Fruit fly (Drosophila melanogaster) whole organism, embryonic: Measurements from ENCODE around the gene CG3625.

ENCODE experiments used
- Adf1 ChIP-seq: fragments of 200-800 bp; sonication (Bioruptor generic); IDR thresholded peaks from 2 replicates; pipeline ENCODE4 v1.3.6; 2022; ENCODE audit warnings: missing biosample characterization, missing genetic modification characterization
- B-H1 ChIP-seq: fragments of 200-800 bp; sonication (Bioruptor generic); IDR thresholded peaks from 3 replicates; pipeline ENCODE4 v1.3.6; 2022; ENCODE audit warnings: missing biosample characterization, missing genetic modification characterization
- CG10274 ChIP-seq: fragments of 200-800 bp; sonication (Bioruptor generic); optimal IDR thresholded peaks from 3 replicates; lab custom pipeline; 2017; ENCODE audit warnings: missing biosample characterization, mild to moderate bottlenecking, missing genetic modification characterization
- CG10543 ChIP-seq: fragments of 200-800 bp; sonication (Bioruptor generic); optimal IDR thresholded peaks from 3 replicates; lab custom pipeline; 2017; ENCODE audit warnings: missing biosample characterization, mild to moderate bottlenecking, missing genetic modification characterization, moderate library complexity
- CG10654 ChIP-seq: fragments of 200-800 bp; sonication (Bioruptor generic); optimal IDR thresholded peaks from 2 replicates; lab custom pipeline; 2016; ENCODE audit warnings: missing biosample characterization, missing genetic modification characterization
- CG12744 ChIP-seq: fragments of 200-800 bp; sonication (Bioruptor generic); optimal IDR thresholded peaks from 2 replicates; lab custom pipeline; 2016; ENCODE audit warnings: missing biosample characterization, missing genetic modification characterization
- CG17361 ChIP-seq: fragments of 200-800 bp; sonication (Bioruptor generic); IDR thresholded peaks from 3 replicates; pipeline ENCODE4 v1.3.6; 2022; ENCODE audit warnings: missing biosample characterization, missing genetic modification characterization
- CG17568 ChIP-seq: fragments of 200-800 bp; sonication (Bioruptor generic); optimal IDR thresholded peaks from 2 replicates; lab custom pipeline; 2018; ENCODE audit warnings: missing biosample characterization, mild to moderate bottlenecking, missing genetic modification characterization, moderate library complexity
- CG17912 ChIP-seq: fragments of 200-800 bp; sonication (Bioruptor generic); optimal IDR thresholded peaks from 2 replicates; lab custom pipeline; 2018; ENCODE audit warnings: missing biosample characterization, mild to moderate bottlenecking, missing genetic modification characterization
- CG2712 ChIP-seq: fragments of 200-800 bp; optimal IDR thresholded peaks from 3 replicates; lab custom pipeline; 2019; ENCODE audit warnings: missing biosample characterization, mild to moderate bottlenecking, missing genetic modification characterization, moderate library complexity
- CG2889 ChIP-seq: fragments of 200-800 bp; sonication (Bioruptor generic); IDR thresholded peaks from 3 replicates; pipeline ENCODE4 v1.3.6; 2022; ENCODE audit warnings: missing biosample characterization, missing genetic modification characterization
- CG31365 ChIP-seq: fragments of 200-800 bp; sonication (Bioruptor generic); optimal IDR thresholded peaks from 2 replicates; lab custom pipeline; 2018; ENCODE audit warnings: missing biosample characterization, mild to moderate bottlenecking, missing genetic modification characterization
- CG4424 ChIP-seq: fragments of 200-800 bp; sonication (Bioruptor generic); optimal IDR thresholded peaks from 3 replicates; lab custom pipeline; 2016; ENCODE audit warnings: missing biosample characterization, missing genetic modification characterization
- CG5953 ChIP-seq: fragments of 200-800 bp; sonication (Bioruptor generic); IDR thresholded peaks from 2 replicates; pipeline ENCODE4 v1.3.6; 2022; ENCODE audit warnings: missing biosample characterization, missing genetic modification characterization
- CG6765 ChIP-seq: fragments of 200-800 bp; sonication (Bioruptor generic); optimal IDR thresholded peaks from 3 replicates; lab custom pipeline; 2017; ENCODE audit warnings: missing biosample characterization, mild to moderate bottlenecking, missing genetic modification characterization
- CG7271 ChIP-seq: fragments of 200-800 bp; sonication (Bioruptor generic); optimal IDR thresholded peaks from 2 replicates; lab custom pipeline; 2018; ENCODE audit warnings: missing biosample characterization, mild to moderate bottlenecking, missing genetic modification characterization, moderate library complexity
- CG8388 ChIP-seq: fragments of 200-800 bp; sonication (Bioruptor generic); optimal IDR thresholded peaks from 2 replicates; lab custom pipeline; 2019; ENCODE audit warnings: missing biosample characterization, mild to moderate bottlenecking, missing genetic modification characterization, moderate library complexity
- CG8924 ChIP-seq: fragments of 200-800 bp; optimal IDR thresholded peaks from 3 replicates; lab custom pipeline; 2019; ENCODE audit warnings: missing biosample characterization, mild to moderate bottlenecking, missing genetic modification characterization, moderate library complexity
- CG9817 ChIP-seq: fragments of 200-800 bp; sonication (Bioruptor generic); optimal IDR thresholded peaks from 2 replicates; lab custom pipeline; 2018; ENCODE audit warnings: missing biosample characterization, mild to moderate bottlenecking, missing genetic modification characterization, moderate library complexity
- CHES-1-like ChIP-seq: fragments of 200-800 bp; sonication (Bioruptor generic); optimal IDR thresholded peaks from 2 replicates; lab custom pipeline; 2016; ENCODE audit warnings: missing biosample characterization, missing genetic modification characterization
- Chrac-16 ChIP-seq: fragments of 200-800 bp; sonication (Bioruptor generic); optimal IDR thresholded peaks from 3 replicates; lab custom pipeline; 2016; ENCODE audit warnings: missing biosample characterization, missing genetic modification characterization
- Doc2 ChIP-seq: fragments of 200-800 bp; sonication (Bioruptor generic); IDR thresholded peaks from 2 replicates; pipeline ENCODE4 v1.3.6; 2022; ENCODE audit warnings: missing biosample characterization, missing genetic modification characterization
- Dp ChIP-seq: fragments of 200-800 bp; sonication (Bioruptor generic); optimal IDR thresholded peaks from 2 replicates; lab custom pipeline; 2018; ENCODE audit warnings: missing biosample characterization, mild to moderate bottlenecking, missing genetic modification characterization, moderate library complexity
- E2f2 ChIP-seq: fragments of 200-800 bp; sonication (Bioruptor generic); IDR thresholded peaks from 2 replicates; pipeline ENCODE4 v1.3.6; 2022; ENCODE audit warnings: missing biosample characterization, missing genetic modification characterization
- Ets65A ChIP-seq: fragments of 200-800 bp; sonication (Bioruptor generic); peaks from one replicate; lab custom pipeline; 2016; ENCODE audit warnings: missing biosample characterization, missing genetic modification characterization
- HmgD ChIP-seq: fragments of 200-800 bp; sonication (Bioruptor generic); optimal IDR thresholded peaks from 3 replicates; lab custom pipeline; 2016; ENCODE audit warnings: missing biosample characterization, missing genetic modification characterization
- Kr ChIP-seq: fragments of 200-800 bp; sonication (Bioruptor generic); optimal IDR thresholded peaks from 2 replicates; lab custom pipeline; 2017; ENCODE audit warnings: missing biosample characterization, mild to moderate bottlenecking, missing genetic modification characterization
- Med ChIP-seq: fragments of 200-800 bp; sonication (Bioruptor generic); peaks from one replicate; lab custom pipeline; 2016; ENCODE audit warnings: missing biosample characterization, missing genetic modification characterization, mild to moderate bottlenecking, inconsistent platforms, moderate library complexity
- Scr ChIP-seq: fragments of 200-800 bp; sonication (Bioruptor generic); IDR thresholded peaks from 2 replicates; pipeline ENCODE4 v1.3.6; 2022; ENCODE audit warnings: missing biosample characterization, missing genetic modification characterization; ENCODE audit not compliant: partially characterized antibody
- Side ChIP-seq: fragments of 200-800 bp; sonication (Bioruptor generic); optimal IDR thresholded peaks from 2 replicates; lab custom pipeline; 2016; ENCODE audit warnings: missing biosample characterization, missing genetic modification characterization
- Sry-δ ChIP-seq: fragments of 200-800 bp; sonication (Bioruptor generic); optimal IDR thresholded peaks from 2 replicates; lab custom pipeline; 2016; ENCODE audit warnings: missing biosample characterization, missing genetic modification characterization
- abd-A ChIP-seq: fragments of 200-800 bp; sonication (Bioruptor generic); optimal IDR thresholded peaks from 3 replicates; lab custom pipeline; 2019; ENCODE audit warnings: missing biosample characterization, mild to moderate bottlenecking, missing genetic modification characterization, moderate library complexity
- ash1 ChIP-seq: fragments of 200-800 bp; sonication (Bioruptor generic); optimal IDR thresholded peaks from 2 replicates; lab custom pipeline; 2018; ENCODE audit warnings: missing biosample characterization, mild to moderate bottlenecking, missing genetic modification characterization
- az2 ChIP-seq: fragments of 200-800 bp; sonication (Bioruptor generic); optimal IDR thresholded peaks from 3 replicates; lab custom pipeline; 2016; ENCODE audit warnings: missing biosample characterization, missing genetic modification characterization
- chn ChIP-seq: fragments of 200-800 bp; sonication (Bioruptor generic); optimal IDR thresholded peaks from 2 replicates; lab custom pipeline; 2016; ENCODE audit warnings: missing biosample characterization, missing genetic modification characterization
- disco-r ChIP-seq: fragments of 200-800 bp; sonication (Bioruptor generic); optimal IDR thresholded peaks from 2 replicates; lab custom pipeline; 2016; ENCODE audit warnings: missing biosample characterization, missing genetic modification characterization
- en ChIP-seq: fragments of 200-800 bp; sonication (Bioruptor generic); optimal IDR thresholded peaks from 2 replicates; lab custom pipeline; 2016; ENCODE audit warnings: missing biosample characterization, missing genetic modification characterization
- fd102C ChIP-seq: fragments of 200-800 bp; sonication (Bioruptor generic); optimal IDR thresholded peaks from 2 replicates; lab custom pipeline; 2018; ENCODE audit warnings: missing biosample characterization, mild to moderate bottlenecking, missing genetic modification characterization, moderate library complexity
- gt ChIP-seq: fragments of 200-800 bp; sonication (Bioruptor generic); IDR thresholded peaks from 2 replicates; pipeline ENCODE4 v1.3.6; 2022; ENCODE audit warnings: missing biosample characterization, missing genetic modification characterization
- hb ChIP-seq: fragments of 200-800 bp; sonication (Bioruptor generic); IDR thresholded peaks from 3 replicates; pipeline ENCODE4 v1.3.6; 2022; ENCODE audit warnings: missing biosample characterization, missing genetic modification characterization; ENCODE audit not compliant: partially characterized antibody
- psq ChIP-seq: fragments of 200-800 bp; sonication (Bioruptor generic); optimal IDR thresholded peaks from 2 replicates; lab custom pipeline; 2017; ENCODE audit warnings: missing biosample characterization, missing genetic modification characterization
- sna ChIP-seq: fragments of 200-800 bp; sonication (Bioruptor generic); IDR thresholded peaks from 2 replicates; pipeline ENCODE4 v1.3.6; 2022; ENCODE audit warnings: missing biosample characterization, missing genetic modification characterization; ENCODE audit not compliant: partially characterized antibody
- so ChIP-seq: fragments of 200-800 bp; sonication (Bioruptor generic); IDR thresholded peaks from 3 replicates; pipeline ENCODE4 v1.3.6; 2022; ENCODE audit warnings: missing biosample characterization, missing genetic modification characterization
- sr ChIP-seq: fragments of 200-800 bp; sonication (Bioruptor generic); IDR thresholded peaks from 3 replicates; pipeline ENCODE4 v1.3.6; 2022; ENCODE audit warnings: missing biosample characterization, missing genetic modification characterization
- tup ChIP-seq: fragments of 200-800 bp; sonication (Bioruptor generic); optimal IDR thresholded peaks from 2 replicates; lab custom pipeline; 2016; ENCODE audit warnings: missing biosample characterization, mild to moderate bottlenecking, missing genetic modification characterization, moderate library complexity
- wek ChIP-seq: fragments of 200-800 bp; sonication (Bioruptor generic); optimal IDR thresholded peaks from 3 replicates; lab custom pipeline; 2018; ENCODE audit warnings: missing biosample characterization, mild to moderate bottlenecking, missing genetic modification characterization, moderate library complexity
- zen ChIP-seq: fragments of 200-800 bp; sonication (Bioruptor generic); optimal IDR thresholded peaks from 3 replicates; lab custom pipeline; 2018; ENCODE audit warnings: missing biosample characterization, mild to moderate bottlenecking, missing genetic modification characterization, moderate library complexity
- zfh1 ChIP-seq: fragments of 200-800 bp; sonication (Bioruptor generic); IDR thresholded peaks from 3 replicates; pipeline ENCODE4 v1.3.6; 2022; ENCODE audit warnings: missing biosample characterization, missing genetic modification characterization
- zfh2 ChIP-seq: fragments of 200-800 bp; sonication (Bioruptor generic); optimal IDR thresholded peaks from 2 replicates; lab custom pipeline; 2016; ENCODE audit warnings: missing biosample characterization, missing genetic modification characterization

The CG3625 gene

dm6 chr2L:294452-295362 lies 3.1 kb upstream of the CG3625 start, which contains the start of the genes U2af38 and Stip1 (continued):
- TF ChIP-seq Kr (GFP tag; lab: Kevin White, UChicago) (no peak), psq (GFP tag; lab: Kevin White, UChicago) (no peak), Side (GFP tag; lab: Kevin White, UChicago) (no peak), CG4424 (GFP tag; lab: Kevin White, UChicago) (no peak), CG12744 (no peak), Scr (GFP tag; lab: Robert Waterston, UW) (peak; percentile 72), CG9817 (tag; lab: Kevin White, UChicago) (peak; percentile 10), CG10654 (GFP tag; lab: Kevin White, UChicago) (peak; percentile 30), Ets65A (GFP tag; lab: Kevin White, UChicago) (no peak), zfh2 (GFP tag; lab: Kevin White, UChicago) (peak; percentile 6), gt (GFP tag; lab: Robert Waterston, UW) (no peak), chn (GFP tag; lab: Kevin White, UChicago) (peak; percentile 21), CG31365 (tag; lab: Kevin White, UChicago) (no peak), Dp (GFP tag; lab: Kevin White, UChicago) (peak; percentile 34), CG2712 (peak; percentile 48), zen (tag; lab: Kevin White, UChicago) (no peak), Chrac-16 (GFP tag; lab: Kevin White, UChicago) (peak; percentile 2), CG17361 (GFP tag; lab: Robert Waterston, UW) (peak; percentile 58; the same call in 2 of the 3 replicates), CG8924 (tag; lab: Kevin White, UChicago) (peak; percentile 47), en (GFP tag; lab: Kevin White, UChicago) (no peak), B-H1 (GFP tag; lab: Robert Waterston, UW) (no peak), so (GFP tag; lab: Robert Waterston, UW) (no peak), CG7271 (tag; lab: Kevin White, UChicago) (no peak), hb (GFP tag; lab: Robert Waterston, UW) (no peak), E2f2 (GFP tag; lab: Robert Waterston, UW) (peak; percentile 40), CG17912 (no peak), Doc2 (no peak), CG10543 (GFP tag; lab: Kevin White, UChicago) (peak; percentile 66), wek (GFP tag; lab: Kevin White, UChicago) (no peak), CG5953 (GFP tag; lab: Robert Waterston, UW) (no peak), CG17568 (no peak), sr (GFP tag; lab: Robert Waterston, UW) (no peak), disco-r (GFP tag; lab: Kevin White, UChicago) (no peak), ash1 (GFP tag; lab: Kevin White, UChicago) (no peak), CHES-1-like (GFP tag; lab: Kevin White, UChicago) (no peak), abd-A (tag; lab: Kevin White, UChicago) (no peak), CG10274 (GFP tag; lab: Kevin White, UChicago) (no peak), fd102C (GFP tag; lab: Kevin White, UChicago) (no peak), Med (GFP tag; lab: Kevin White, UChicago) (peak; percentile 73), tup (GFP tag; lab: Kevin White, UChicago) (no peak), HmgD (no peak), Adf1 (GFP tag; lab: Robert Waterston, UW) (no peak), Sry-δ (GFP tag; lab: Kevin White, UChicago) (peak; percentile 40), CG2889 (GFP tag; lab: Robert Waterston, UW) (no peak), zfh1 (GFP tag; lab: Robert Waterston, UW) (no peak), CG6765 (GFP tag; lab: Kevin White, UChicago) (no peak), CG8388 (GFP tag; lab: Kevin White, UChicago) (no peak), sna (GFP tag; lab: Robert Waterston, UW) (peak; percentile 54; the same call in 1 of the 2 replicates), az2 (GFP tag; lab: Kevin White, UChicago) (peak; percentile 1)
